Fruit fly (Drosophila melanogaster) whole organism, wandering third instar larva: ENCODE results near the gene CG12517.

Experiments used
- Sp1 ChIP-seq: fragments of 200-800 bp; sonication (Bioruptor generic); optimal IDR thresholded peaks from 3 replicates; lab custom pipeline; 2019; ENCODE audit warnings: missing biosample characterization, mild to moderate bottlenecking, missing genetic modification characterization, moderate library complexity
- h ChIP-seq: fragments of 200-800 bp; sonication (Bioruptor generic); optimal IDR thresholded peaks from 3 replicates; lab custom pipeline; 2016; ENCODE audit warnings: missing biosample characterization, mild to moderate bottlenecking, missing genetic modification characterization
- pan ChIP-seq: fragments of >200 bp; optimal IDR thresholded peaks from 2 replicates; lab custom pipeline; 2017

- TF ChIP-seq pan (lab: Kevin White, UChicago) (no peak), h (GFP tag; lab: Kevin White, UChicago) (no peak), Sp1 (GFP tag; lab: Kevin White, UChicago) (no peak)
These were observed 32.5 kb upstream of the CG12517 start, which contains the start of gene Nos for dm6 chr2L:10837491-10837890.
